Fruit fly (Drosophila melanogaster): ENCODE measurements around the gene Prx2.
A peak's percentile ranks its signal among the peaks of the same experiment; 100 is the strongest.

The Prx2 gene

dm6 chrX:13337454-13337853, 7.8 kb downstream of the Prx2 start, which contains the start of gene RpS15Aa (continued):
- TF ChIP-seq CG6808 (GFP tag; optimal IDR thresholded peaks at IDR 0.05) (peak; percentile 48), CG15336 (GFP tag; IDR thresholded peaks at IDR 0.05) (no peak), Lpt (GFP tag; optimal IDR thresholded peaks at IDR 0.05) (no peak), CG10631 (GFP tag; optimal IDR thresholded peaks at IDR 0.05) (no peak), cyc (GFP tag; optimal IDR thresholded peaks at IDR 0.05) (peak; percentile 76), fd59A (GFP tag; optimal IDR thresholded peaks at IDR 0.05) (peak; percentile 7), CG11902 (GFP tag; optimal IDR thresholded peaks at IDR 0.05) (peak; percentile 6), topi (GFP tag; optimal IDR thresholded peaks at IDR 0.05) (peak; percentile 61), Sox15 (GFP tag; optimal IDR thresholded peaks at IDR 0.05) (peak; percentile 25), spab (GFP tag; optimal IDR thresholded peaks at IDR 0.05) (no peak), salr (GFP tag; optimal IDR thresholded peaks at IDR 0.05) (peak in 1 of 2 experiments; percentile 75), Hr39 (GFP tag; optimal IDR thresholded peaks at IDR 0.05) (peak; percentile 65), Eip93F (GFP tag; optimal IDR thresholded peaks at IDR 0.05) (no peak), Eip78C (GFP tag) (peak; percentile 69), Hr38 (GFP tag; optimal IDR thresholded peaks at IDR 0.05) (no peak), vri (GFP tag; optimal IDR thresholded peaks at IDR 0.05) (peak; percentile 64), Ets21C (GFP tag; optimal IDR thresholded peaks at IDR 0.05) (peak; percentile 36), Hr4 (GFP tag; optimal IDR thresholded peaks at IDR 0.05) (no peak), esn (GFP tag; optimal IDR thresholded peaks at IDR 0.05) (peak; percentile 68)

- no peak for TF ChIP-seq CG32006 (GFP tag; optimal IDR thresholded peaks at IDR 0.05)
- TF ChIP-seq Eip78C (GFP tag) = peak; percentile 11
- TF ChIP-seq CG6808 (GFP tag; optimal IDR thresholded peaks at IDR 0.05) = no peak
- no peak for TF ChIP-seq Blimp-1 (GFP tag; optimal IDR thresholded peaks at IDR 0.05)
- no peak for TF ChIP-seq CG6854 (GFP tag; optimal IDR thresholded peaks at IDR 0.05)
- no peak for TF ChIP-seq lz (GFP tag; optimal IDR thresholded peaks at IDR 0.05)
- peak; percentile 28 for TF ChIP-seq fkh (GFP tag; optimal IDR thresholded peaks at IDR 0.05)
- no peak for TF ChIP-seq CG9139 (GFP tag; optimal IDR thresholded peaks at IDR 0.05)
- TF ChIP-seq Met (GFP tag; optimal IDR thresholded peaks at IDR 0.05) = no peak
- TF ChIP-seq CG6163 (GFP tag; IDR thresholded peaks at IDR 0.05) = no peak
- TF ChIP-seq achi (GFP tag; optimal IDR thresholded peaks at IDR 0.05) = no peak
- TF ChIP-seq Gug (GFP tag; IDR thresholded peaks at IDR 0.05) = no peak
- no peak for TF ChIP-seq acj6 (GFP tag; optimal IDR thresholded peaks at IDR 0.05)
These were observed 8.5 kb downstream of the Prx2 start, which contains the start of gene CG15747 for dm6 chrX:13338113-13338512. CG15747 (plus strand) TSS chrX:13338318.

- no peak for TF ChIP-seq dac (GFP tag; optimal IDR thresholded peaks at IDR 0.05)
- TF ChIP-seq pdm3 (GFP tag; optimal IDR thresholded peaks at IDR 0.05) = no peak
- peak; percentile 28 for TF ChIP-seq OdsH (GFP tag; optimal IDR thresholded peaks at IDR 0.05)
- peak; percentile 61 for TF ChIP-seq CG3032 (tag; optimal IDR thresholded peaks at IDR 0.05)
- no peak for TF ChIP-seq CG11762 (GFP tag; optimal IDR thresholded peaks at IDR 0.05; ENCODE audit: insufficient read depth)
- peak; percentile 43 for TF ChIP-seq CG6808 (GFP tag; optimal IDR thresholded peaks at IDR 0.05)
- no peak for TF ChIP-seq lz (GFP tag; optimal IDR thresholded peaks at IDR 0.05)
- peak; percentile 13 for TF ChIP-seq CG8632 (GFP tag; optimal IDR thresholded peaks at IDR 0.05)
- TF ChIP-seq CG10669 (GFP tag; optimal IDR thresholded peaks at IDR 0.05) = peak; percentile 20
- no peak for TF ChIP-seq fkh (GFP tag; optimal IDR thresholded peaks at IDR 0.05)
- no peak for TF ChIP-seq cyc (GFP tag; optimal IDR thresholded peaks at IDR 0.05)
- peak; percentile 45 to 65 for TF ChIP-seq ss (GFP tag; optimal IDR thresholded peaks at IDR 0.05)
- no peak for TF ChIP-seq Met (GFP tag; optimal IDR thresholded peaks at IDR 0.05)
- no peak for TF ChIP-seq CG3919 (GFP tag; optimal IDR thresholded peaks at IDR 0.05)
- no peak for TF ChIP-seq CG11902 (GFP tag; optimal IDR thresholded peaks at IDR 0.05)
- no peak for TF ChIP-seq Hr38 (GFP tag; optimal IDR thresholded peaks at IDR 0.05)
- TF ChIP-seq acj6 (GFP tag; optimal IDR thresholded peaks at IDR 0.05) = peak; percentile 37
- no peak for TF ChIP-seq Eip75B (GFP tag; optimal IDR thresholded peaks at IDR 0.05)
- no peak for TF ChIP-seq CG11294 (GFP tag; IDR thresholded peaks at IDR 0.05)
- peak; percentile 36; the same call in 1 of the 2 replicates for TF ChIP-seq CG15336 (GFP tag; IDR thresholded peaks at IDR 0.05)
- peak; percentile 11 for TF ChIP-seq CG16779 (tag; optimal IDR thresholded peaks at IDR 0.05)
- peak; percentile 15 for TF ChIP-seq CG9139 (GFP tag; optimal IDR thresholded peaks at IDR 0.05)
- peak; percentile 55 for TF ChIP-seq dsx (GFP tag; optimal IDR thresholded peaks at IDR 0.05; ENCODE audit: poor library complexity, severe bottlenecking)
- no peak for TF ChIP-seq esn (GFP tag; optimal IDR thresholded peaks at IDR 0.05)
- TF ChIP-seq achi (GFP tag; optimal IDR thresholded peaks at IDR 0.05) = peak; percentile 27
- TF ChIP-seq CG10631 (GFP tag; optimal IDR thresholded peaks at IDR 0.05) = peak; percentile 28
- TF ChIP-seq Sox14 (GFP tag; optimal IDR thresholded peaks at IDR 0.05) = no peak
- TF ChIP-seq Sox102F (GFP tag; optimal IDR thresholded peaks at IDR 0.05) = no peak
- peak; percentile 61 for TF ChIP-seq Eip78C (GFP tag)
- no peak for TF ChIP-seq Sox15 (GFP tag; optimal IDR thresholded peaks at IDR 0.05)
- no peak for TF ChIP-seq topi (GFP tag; optimal IDR thresholded peaks at IDR 0.05)
- peak; percentile 47; the same call in 1 of the 3 replicates for TF ChIP-seq CG8119 (GFP tag; IDR thresholded peaks at IDR 0.05)
These were observed 15.7 kb downstream of the Prx2 start for dm6 chrX:13345327-13345726.
